Worm (Caenorhabditis elegans): Measurements from ENCODE around the gene C05G5.7.

Gene C05G5.7

ce11 chrX:14746948-14747347, 3.4 kb upstream of the C05G5.7 start, which contains the start of gene C05G5.2 (continued):
- TF ChIP-seq dve-1 (tag; optimal IDR thresholded peaks at IDR 0.05) (peak; percentile 46), eyg-1 (tag; optimal IDR thresholded peaks at IDR 0.05) (no peak), madf-2 (tag; optimal IDR thresholded peaks at IDR 0.05) (no peak), pqm-1 (tag; optimal IDR thresholded peaks at IDR 0.05) (peak; percentile 13), K02D7.2 (tag; optimal IDR thresholded peaks at IDR 0.05) (no peak), rnt-1 (tag; optimal IDR thresholded peaks at IDR 0.05) (peak; percentile 30), unc-55 (GFP tag; optimal IDR thresholded peaks at IDR 0.05) (no peak), ceh-24 (tag; optimal IDR thresholded peaks at IDR 0.05) (no peak), ceh-30 (tag; optimal IDR thresholded peaks at IDR 0.05) (no peak), C08G9.2 (tag; optimal IDR thresholded peaks at IDR 0.05) (peak; percentile 32), ztf-16 (tag; optimal IDR thresholded peaks at IDR 0.05) (no peak), ceh-18 (tag; optimal IDR thresholded peaks at IDR 0.05) (peak; percentile 73), pag-3 (tag; optimal IDR thresholded peaks at IDR 0.05; ENCODE audit: borderline replicate concordance) (no peak), pha-2 (tag; optimal IDR thresholded peaks at IDR 0.05) (peak; percentile 11), Y22D7AL.16 (tag; optimal IDR thresholded peaks at IDR 0.05) (no peak), elt-2 (tag; optimal IDR thresholded peaks at IDR 0.05) (peak; percentile 89)

ce11 chrX:14745218-14745617, 1.6 kb upstream of the C05G5.7 start:
- TF ChIP-seq syd-9 (tag; optimal IDR thresholded peaks at IDR 0.05) (no peak), ceh-14 (tag; optimal IDR thresholded peaks at IDR 0.05) (no peak), hlh-15 (tag; optimal IDR thresholded peaks at IDR 0.05) (no peak), ref-2 (tag; optimal IDR thresholded peaks at IDR 0.05) (no peak), nfya-1 (tag; optimal IDR thresholded peaks at IDR 0.05) (no peak), che-1 (tag; optimal IDR thresholded peaks at IDR 0.05) (no peak), hlh-30 (tag; optimal IDR thresholded peaks at IDR 0.05; ENCODE audit: insufficient read depth) (no peak), pag-3 (tag; optimal IDR thresholded peaks at IDR 0.05; ENCODE audit: borderline replicate concordance) (no peak), ztf-16 (tag; optimal IDR thresholded peaks at IDR 0.05) (no peak)

- peak; percentile 0 for TF ChIP-seq elt-2 (tag; optimal IDR thresholded peaks at IDR 0.05)
- no peak for TF ChIP-seq sox-4 (tag; optimal IDR thresholded peaks at IDR 0.05)
- no peak for TF ChIP-seq hlh-15 (tag; optimal IDR thresholded peaks at IDR 0.05)
Measured at ce11 chrX:14744496-14744895, 916 bp upstream of the C05G5.7 start.

- no peak for TF ChIP-seq pat-9 (tag; optimal IDR thresholded peaks at IDR 0.05)
- no peak for TF ChIP-seq syd-9 (tag; optimal IDR thresholded peaks at IDR 0.05)
- TF ChIP-seq nhr-11 (tag; optimal IDR thresholded peaks at IDR 0.05), result no peak
- no peak for TF ChIP-seq unc-42 (tag; optimal IDR thresholded peaks at IDR 0.05)
- no peak for TF ChIP-seq ztf-16 (tag; optimal IDR thresholded peaks at IDR 0.05)
- TF ChIP-seq hlh-8 (tag; optimal IDR thresholded peaks at IDR 0.05), result no peak
- no peak for TF ChIP-seq npax-4 (tag; optimal IDR thresholded peaks at IDR 0.05)
- no peak for TF ChIP-seq mec-3 (tag; optimal IDR thresholded peaks at IDR 0.05; ENCODE audit: borderline replicate concordance)
- no peak for TF ChIP-seq T23F11.4 (GFP tag; optimal IDR thresholded peaks at IDR 0.05)
Measured at ce11 chrX:14743210-14743609, 370 bp downstream of the C05G5.7 start.

- TF ChIP-seq T23F11.4 (GFP tag; optimal IDR thresholded peaks at IDR 0.05) (no peak), sdc-2 (tag; optimal IDR thresholded peaks at IDR 0.05) (no peak), unc-55 (GFP tag; optimal IDR thresholded peaks at IDR 0.05) (no peak), pha-2 (tag; optimal IDR thresholded peaks at IDR 0.05) (no peak), sox-4 (tag; optimal IDR thresholded peaks at IDR 0.05) (no peak), ztf-16 (tag; optimal IDR thresholded peaks at IDR 0.05) (no peak), fkh-6 (tag; optimal IDR thresholded peaks at IDR 0.05) (no peak), eyg-1 (tag; optimal IDR thresholded peaks at IDR 0.05) (no peak), nhr-232 (tag; optimal IDR thresholded peaks at IDR 0.05) (no peak), ceh-9 (tag; optimal IDR thresholded peaks at IDR 0.05) (no peak), hlh-8 (tag; optimal IDR thresholded peaks at IDR 0.05) (no peak), pha-4 (tag; optimal IDR thresholded peaks at IDR 0.05) (no peak)
Measured at ce11 chrX:14740019-14740418, 3.6 kb downstream of the C05G5.7 start, which contains the start of gene C05G5.1. Gene C05G5.1 (minus strand): TSS chrX:14740119.

Data from whole organism, late embryonic.